Worm (Caenorhabditis elegans): ENCODE data around the gene ZK353.2.

Gene ZK353.2

DNA sequence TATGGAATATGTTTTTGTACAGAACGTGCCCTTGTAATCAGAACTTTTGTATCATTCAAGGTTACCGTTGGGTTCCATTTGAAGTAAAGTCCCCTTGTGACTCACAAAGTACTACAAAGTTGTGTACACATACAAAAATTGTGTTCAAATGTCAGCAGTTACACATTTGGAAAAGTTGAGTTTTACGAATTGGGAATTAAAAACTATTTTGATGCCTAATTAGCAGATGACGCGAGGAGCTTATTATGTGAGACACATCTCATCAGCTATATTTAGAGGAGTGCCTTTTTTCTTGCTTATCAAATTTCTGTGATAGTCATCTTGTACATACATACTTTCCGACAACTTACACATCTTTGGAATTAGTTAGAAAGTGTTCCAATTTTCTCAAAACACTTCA lies 15.0 kb downstream of the ZK353.2 start:
- TF ChIP-seq T20F7.1 (GFP tag; optimal IDR thresholded peaks at IDR 0.05) = no peak
- peak; percentile 57 for TF ChIP-seq nhr-6 (tag; optimal IDR thresholded peaks at IDR 0.05)

DNA sequence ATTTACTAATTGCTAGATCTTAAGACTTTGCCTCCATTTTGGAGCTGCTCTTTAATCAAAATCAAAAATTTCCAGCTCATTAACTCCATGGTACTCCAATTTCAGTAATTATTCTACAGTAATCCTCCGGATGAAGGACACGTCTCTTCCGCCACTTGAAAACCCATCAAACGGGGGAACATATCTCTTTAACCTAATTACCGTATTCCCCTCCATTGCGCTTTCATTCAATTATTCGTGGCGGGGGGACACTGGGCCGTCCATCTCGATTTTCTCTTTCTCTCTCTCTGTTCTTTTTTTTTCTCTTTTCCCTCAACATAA lies 18.3 kb downstream of the ZK353.2 start:
- TF ChIP-seq nhr-42 (GFP tag; IDR thresholded peaks at IDR 0.05) (no peak), ces-1 (GFP tag; optimal IDR thresholded peaks at IDR 0.05) (peak; percentile 47)

DNA sequence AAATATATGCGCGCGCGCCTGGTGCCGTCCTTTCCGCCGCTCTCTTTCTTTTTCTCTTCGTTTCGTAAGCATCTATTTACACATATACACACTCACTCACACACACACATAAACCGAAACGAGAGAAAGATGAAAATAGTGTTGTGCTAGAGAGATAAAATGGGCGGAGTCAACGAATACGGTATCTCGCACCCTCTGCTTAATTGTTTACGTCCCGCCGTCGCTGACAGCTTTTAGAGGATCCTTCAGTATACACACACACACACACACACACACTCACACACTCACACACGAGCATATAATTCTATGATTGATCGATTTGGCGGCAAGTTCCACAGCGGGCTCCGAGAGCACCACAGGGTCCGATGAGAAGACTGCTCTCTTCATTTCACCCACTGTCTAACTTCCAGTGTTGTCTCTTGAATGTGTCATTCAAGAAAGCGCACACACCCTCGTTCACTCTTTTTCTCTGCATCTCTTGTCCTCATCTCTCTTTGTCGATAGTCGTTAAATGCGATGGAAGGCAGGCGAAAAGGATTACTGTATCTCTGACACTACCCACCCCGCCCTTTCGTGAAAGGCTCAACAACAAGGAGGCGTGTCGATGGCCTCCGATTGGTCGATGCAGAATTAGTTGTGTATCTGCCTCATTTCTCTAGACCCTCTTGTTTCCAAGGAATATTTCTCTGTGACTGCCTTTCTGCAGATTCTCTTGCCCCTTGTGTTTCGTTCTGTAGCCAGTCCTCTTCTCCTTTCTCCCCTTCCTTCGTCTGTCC lies 18.9 kb downstream of the ZK353.2 start:
- TF ChIP-seq spr-3 (GFP tag; optimal IDR thresholded peaks at IDR 0.05) = peak; percentile 31
- TF ChIP-seq nhr-6 (tag; optimal IDR thresholded peaks at IDR 0.05) = peak; percentile 71
- no peak for TF ChIP-seq lin-15B (tag; optimal IDR thresholded peaks at IDR 0.05)
- TF ChIP-seq spr-1 (tag; optimal IDR thresholded peaks at IDR 0.05) = peak; percentile 83
- TF ChIP-seq vab-7 (GFP tag; IDR thresholded peaks at IDR 0.05) = peak; percentile 34; the same call in 1 of the 2 replicates
- TF ChIP-seq ceh-82 (tag; optimal IDR thresholded peaks at IDR 0.05) = no peak
- TF ChIP-seq ztf-7 (tag; optimal IDR thresholded peaks at IDR 0.05) = peak; percentile 34
- TF ChIP-seq F37D6.2 (tag; optimal IDR thresholded peaks at IDR 0.05) = peak; percentile 89
- TF ChIP-seq daf-16 (GFP tag; optimal IDR thresholded peaks at IDR 0.05) = peak; percentile 86 to 90
- TF ChIP-seq daf-16 (tag; optimal IDR thresholded peaks at IDR 0.05) = peak; percentile 92
- no peak for TF ChIP-seq cey-2 (tag; optimal IDR thresholded peaks at IDR 0.05; ENCODE audit: borderline replicate concordance, insufficient read depth)
- peak; percentile 90 for TF ChIP-seq nhr-102 (tag; optimal IDR thresholded peaks at IDR 0.05)
- TF ChIP-seq nhr-25 (tag; optimal IDR thresholded peaks at IDR 0.05; ENCODE audit: borderline replicate concordance, insufficient read depth) = peak; percentile 77
- peak; percentile 64; the same call in 1 of the 2 replicates for TF ChIP-seq arid-1 (GFP tag; conservative IDR thresholded peaks at IDR 0.05)
- TF ChIP-seq fkh-10 (GFP tag; optimal IDR thresholded peaks at IDR 0.05) = peak; percentile 54
- peak; percentile 71 for TF ChIP-seq ceh-32 (tag; optimal IDR thresholded peaks at IDR 0.05; ENCODE audit: poor library complexity)
- peak; percentile 26 for TF ChIP-seq ces-1 (GFP tag; optimal IDR thresholded peaks at IDR 0.05)
- peak; percentile 83 for TF ChIP-seq hlh-30 (tag; optimal IDR thresholded peaks at IDR 0.05; ENCODE audit: insufficient read depth)
- TF ChIP-seq tra-1 (GFP tag; IDR thresholded peaks at IDR 0.05) = no peak
- TF ChIP-seq lin-29 (GFP tag; IDR thresholded peaks at IDR 0.05) = no peak
- TF ChIP-seq nhr-48 (tag; optimal IDR thresholded peaks at IDR 0.05) = peak; percentile 87
- no peak for TF ChIP-seq daf-8 (GFP tag; IDR thresholded peaks at IDR 0.05)
- no peak for TF ChIP-seq snpc-1.2 (GFP tag; IDR thresholded peaks at IDR 0.05)
- TF ChIP-seq nhr-28 (tag; optimal IDR thresholded peaks at IDR 0.05) = peak; percentile 69
- peak; percentile 34 for TF ChIP-seq gei-8 (GFP tag; optimal IDR thresholded peaks at IDR 0.05)
- no peak for TF ChIP-seq nhr-111 (GFP tag; optimal IDR thresholded peaks at IDR 0.05)
- TF ChIP-seq dmd-9 (GFP tag; IDR thresholded peaks at IDR 0.05) = peak; percentile 23; the same call in 1 of the 2 replicates
- TF ChIP-seq lin-1 (GFP tag; IDR thresholded peaks at IDR 0.05) = no peak; the same call in 1 of the 2 replicates
- no peak for TF ChIP-seq zfp-3 (GFP tag; conservative IDR thresholded peaks at IDR 0.05)
- peak; percentile 24 for TF ChIP-seq nhr-76 (tag; optimal IDR thresholded peaks at IDR 0.05)
- no peak for TF ChIP-seq tag-97 (GFP tag; IDR thresholded peaks at IDR 0.05)
- no peak for TF ChIP-seq F26F4.8 (GFP tag; conservative IDR thresholded peaks at IDR 0.05)
- TF ChIP-seq mxl-2 (GFP tag; conservative IDR thresholded peaks at IDR 0.05) = 0 out of 2 replicates have a peak, but pooled peaks have one; percentile 53
- peak; percentile 70 for TF ChIP-seq mxl-3 (GFP tag; optimal IDR thresholded peaks at IDR 0.05)
- TF ChIP-seq zip-11 (GFP tag; IDR thresholded peaks at IDR 0.05) = no peak
- TF ChIP-seq ceh-62 (tag; optimal IDR thresholded peaks at IDR 0.05) = no peak
- peak; percentile 67 for TF ChIP-seq lin-13 (GFP tag; optimal IDR thresholded peaks at IDR 0.05)
- peak; percentile 91 for TF ChIP-seq ceh-20 (GFP tag; IDR thresholded peaks at IDR 0.05)
- TF ChIP-seq lim-7 (GFP tag; IDR thresholded peaks at IDR 0.05) = no peak
- TF ChIP-seq attf-4 (tag; optimal IDR thresholded peaks at IDR 0.05) = peak; percentile 53
- TF ChIP-seq D1046.2 (GFP tag; IDR thresholded peaks at IDR 0.05) = no peak
- TF ChIP-seq nhr-42 (GFP tag; IDR thresholded peaks at IDR 0.05) = peak; percentile 39; the same call in 1 of the 2 replicates
- peak; percentile 61; the same call in 1 of the 2 replicates for TF ChIP-seq egl-43 (GFP tag; IDR thresholded peaks at IDR 0.05)
- peak; percentile 86 for TF ChIP-seq ceh-28 (tag; optimal IDR thresholded peaks at IDR 0.05)
